Fruit fly (Drosophila melanogaster): Measurements from ENCODE around the gene CG4080.

CG4080 gene

DNA sequence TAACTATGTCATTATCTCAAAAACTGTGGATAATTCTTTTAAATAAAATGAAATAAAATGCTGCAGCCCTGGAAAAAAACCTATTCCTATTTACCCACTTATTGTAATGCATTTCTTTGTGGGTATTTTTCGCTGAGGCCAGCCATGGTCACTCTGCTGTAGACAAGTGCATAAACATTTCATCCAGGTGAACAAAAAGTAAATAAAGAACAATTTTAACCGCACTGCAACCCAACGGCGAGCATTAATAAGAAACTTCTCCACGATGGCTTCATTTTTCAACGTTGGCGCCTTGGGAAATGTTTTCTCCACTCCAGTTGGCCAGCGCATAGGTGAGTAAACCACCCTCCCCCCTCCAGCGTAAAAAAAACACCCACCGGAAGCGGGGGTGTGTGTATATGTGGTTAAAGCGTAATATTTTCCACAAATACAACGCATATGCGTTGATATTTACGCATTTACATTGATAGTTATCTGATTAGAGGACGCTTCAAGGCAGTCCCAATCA, 47.8 kb upstream of the CG4080 start, which contains the start of gene CG3529 (continued):
- TF ChIP-seq Scr (GFP tag; IDR thresholded peaks at IDR 0.05; ENCODE audit: partially characterized antibody) (no peak), fd64A (GFP tag; optimal IDR thresholded peaks at IDR 0.05) (peak; percentile 27), CG6683 (GFP tag; optimal IDR thresholded peaks at IDR 0.05) (no peak), pita (GFP tag; optimal IDR thresholded peaks at IDR 0.05) (no peak), nau (GFP tag; optimal IDR thresholded peaks at IDR 0.05) (peak; percentile 7), CG6654 (GFP tag; optimal IDR thresholded peaks at IDR 0.05) (no peak), CG5180 (GFP tag; optimal IDR thresholded peaks at IDR 0.05) (peak; percentile 45), CG17361 (GFP tag; IDR thresholded peaks at IDR 0.05) (0 out of 3 replicates have a peak, but pooled peaks have one; percentile 19), nerfin-2 (GFP tag; IDR thresholded peaks at IDR 0.05; ENCODE audit: partially characterized antibody) (0 out of 2 replicates have a peak, but pooled peaks have one; percentile 26), CG8290 (GFP tag; optimal IDR thresholded peaks at IDR 0.05) (peak; percentile 13), CG8290 (tag; optimal IDR thresholded peaks at IDR 0.05) (peak; percentile 39 to 42), zen2 (GFP tag; IDR thresholded peaks at IDR 0.05; ENCODE audit: partially characterized antibody) (no peak), CG7786 (GFP tag; optimal IDR thresholded peaks at IDR 0.05) (peak; percentile 8), CG17385 (GFP tag; optimal IDR thresholded peaks at IDR 0.05) (peak; percentile 49), ewg (GFP tag; optimal IDR thresholded peaks at IDR 0.05) (peak; percentile 14), CG17359 (tag; optimal IDR thresholded peaks at IDR 0.05) (peak; percentile 13), Hr3 (GFP tag; optimal IDR thresholded peaks at IDR 0.05) (no peak), cas (GFP tag; IDR thresholded peaks at IDR 0.05) (no peak), CG11723 (GFP tag; optimal IDR thresholded peaks at IDR 0.05) (peak; percentile 13), Dref (GFP tag; IDR thresholded peaks at IDR 0.05) (no peak), Bgb (GFP tag; IDR thresholded peaks at IDR 0.05; ENCODE audit: partially characterized antibody) (no peak; the same call in 1 of the 2 replicates), CG7928 (GFP tag; optimal IDR thresholded peaks at IDR 0.05) (peak; percentile 89), CG5245 (GFP tag; optimal IDR thresholded peaks at IDR 0.05) (no peak), CG4730 (GFP tag; IDR thresholded peaks at IDR 0.05) (no peak), CoRest (tag; optimal IDR thresholded peaks at IDR 0.05) (peak; percentile 49), CG7372 (GFP tag; IDR thresholded peaks at IDR 0.05) (no peak), ranshi (GFP tag; IDR thresholded peaks at IDR 0.05) (0 out of 2 replicates have a peak, but pooled peaks have one; percentile 8), eyg (GFP tag; optimal IDR thresholded peaks at IDR 0.05) (no peak), ttk (GFP tag; IDR thresholded peaks at IDR 0.05) (peak; percentile 23; the same call in 1 of the 2 replicates), CG2875 (GFP tag; optimal IDR thresholded peaks at IDR 0.05) (no peak), maf-S (GFP tag; optimal IDR thresholded peaks at IDR 0.05) (peak; percentile 2), CG10366 (GFP tag; IDR thresholded peaks at IDR 0.05) (no peak), CG3407 (GFP tag; optimal IDR thresholded peaks at IDR 0.05) (no peak), ems (GFP tag; optimal IDR thresholded peaks at IDR 0.05) (peak; percentile 8), amos (GFP tag; IDR thresholded peaks at IDR 0.05; ENCODE audit: partially characterized antibody) (no peak; the same call in 1 of the 2 replicates), CG13287 (GFP tag; IDR thresholded peaks at IDR 0.05; ENCODE audit: partially characterized antibody) (peak; percentile 29; the same call in 1 of the 2 replicates), Xrp1 (GFP tag; IDR thresholded peaks at IDR 0.05) (no peak), klu (GFP tag; IDR thresholded peaks at IDR 0.05) (peak; percentile 72), E2f2 (GFP tag; IDR thresholded peaks at IDR 0.05) (peak; percentile 36), CG16813 (GFP tag; IDR thresholded peaks at IDR 0.05; ENCODE audit: partially characterized antibody) (no peak), cwo (GFP tag; optimal IDR thresholded peaks at IDR 0.05) (no peak), Bdp1 (GFP tag; optimal IDR thresholded peaks at IDR 0.05) (peak; percentile 19), CG32532 (GFP tag; IDR thresholded peaks at IDR 0.05) (peak; percentile 47), CG10209 (GFP tag; optimal IDR thresholded peaks at IDR 0.05) (peak; percentile 8), CG14710 (tag; optimal IDR thresholded peaks at IDR 0.05) (peak; percentile 51), crol (GFP tag; IDR thresholded peaks at IDR 0.05) (peak; percentile 89), CG9797 (GFP tag; optimal IDR thresholded peaks at IDR 0.05) (peak; percentile 80), bcd (GFP tag; optimal IDR thresholded peaks at IDR 0.05) (peak; percentile 27), CG7963 (GFP tag; IDR thresholded peaks at IDR 0.05; ENCODE audit: partially characterized antibody) (no peak), CG9215 (GFP tag; IDR thresholded peaks at IDR 0.05) (no peak)

Measured in whole organism, embryonic.